Fruit fly (Drosophila melanogaster) whole organism, embryonic: ENCODE data around the gene CG42656.

Source experiments
- Ada2b ChIP-seq: fragments of 200-800 bp; sonication (Bioruptor generic); IDR thresholded peaks from 2 replicates; pipeline ENCODE4 v1.3.6; 2022; ENCODE audit warnings: missing biosample characterization, missing genetic modification characterization
- CG10147 ChIP-seq: fragments of 200-800 bp; sonication (Bioruptor generic); optimal IDR thresholded peaks from 2 replicates; lab custom pipeline; 2019; ENCODE audit warnings: missing biosample characterization, mild to moderate bottlenecking, missing genetic modification characterization, moderate library complexity
- CG10431 ChIP-seq: fragments of 200-800 bp; sonication (Bioruptor generic); optimal IDR thresholded peaks from 3 replicates; lab custom pipeline; 2018; ENCODE audit warnings: missing biosample characterization, mild to moderate bottlenecking, missing genetic modification characterization
- CG10959 ChIP-seq: fragments of 200-800 bp; sonication (Bioruptor generic); IDR thresholded peaks from 2 replicates; pipeline ENCODE4 v1.3.6; 2022; ENCODE audit warnings: missing biosample characterization, missing genetic modification characterization
- CG13624 ChIP-seq: fragments of 200-800 bp; sonication (Bioruptor generic); optimal IDR thresholded peaks from 2 replicates; lab custom pipeline; 2016; ENCODE audit warnings: missing biosample characterization, missing genetic modification characterization
- CG16815 ChIP-seq: fragments of 200-800 bp; sonication (Bioruptor generic); optimal IDR thresholded peaks from 3 replicates; lab custom pipeline; 2017; ENCODE audit warnings: missing biosample characterization, mild to moderate bottlenecking, missing genetic modification characterization
- CG17568 ChIP-seq: fragments of 200-800 bp; sonication (Bioruptor generic); optimal IDR thresholded peaks from 2 replicates; lab custom pipeline; 2018; ENCODE audit warnings: missing biosample characterization, mild to moderate bottlenecking, missing genetic modification characterization, moderate library complexity
- CG17612 ChIP-seq: fragments of 200-800 bp; sonication (Bioruptor generic); IDR thresholded peaks from 2 replicates; pipeline ENCODE4 v1.3.6; 2022; ENCODE audit warnings: missing biosample characterization, missing genetic modification characterization
- CG17912 ChIP-seq: fragments of 200-800 bp; sonication (Bioruptor generic); optimal IDR thresholded peaks from 2 replicates; lab custom pipeline; 2018; ENCODE audit warnings: missing biosample characterization, mild to moderate bottlenecking, missing genetic modification characterization
- CG2678 ChIP-seq: fragments of 200-800 bp; sonication (Bioruptor generic); optimal IDR thresholded peaks from 3 replicates; lab custom pipeline; 2019; ENCODE audit warnings: missing biosample characterization, mild to moderate bottlenecking, missing genetic modification characterization, moderate library complexity
- CG3995 ChIP-seq: fragments of 200-800 bp; sonication (Bioruptor generic); optimal IDR thresholded peaks from 3 replicates; lab custom pipeline; 2016; ENCODE audit warnings: missing biosample characterization, missing genetic modification characterization
- CG6689 ChIP-seq: fragments of 200-800 bp; sonication (Bioruptor generic); IDR thresholded peaks from 2 replicates; pipeline ENCODE4 v1.3.6; 2022; ENCODE audit warnings: missing biosample characterization, missing genetic modification characterization
- CG7928 ChIP-seq: fragments of 200-800 bp; sonication (Bioruptor generic); optimal IDR thresholded peaks from 2 replicates; lab custom pipeline; 2017; ENCODE audit warnings: missing biosample characterization, mild to moderate bottlenecking, missing genetic modification characterization
- CG9817 ChIP-seq: fragments of 200-800 bp; sonication (Bioruptor generic); optimal IDR thresholded peaks from 2 replicates; lab custom pipeline; 2018; ENCODE audit warnings: missing biosample characterization, mild to moderate bottlenecking, missing genetic modification characterization, moderate library complexity
- CkIIα-i1 ChIP-seq: fragments of 200-800 bp; sonication (Bioruptor generic); IDR thresholded peaks from 2 replicates; pipeline ENCODE4 v1.3.6; 2022; ENCODE audit warnings: missing biosample characterization, missing genetic modification characterization
- Dip2 ChIP-seq: fragments of 200-800 bp; sonication (Bioruptor generic); IDR thresholded peaks from 2 replicates; pipeline ENCODE4 v1.3.6; 2022; ENCODE audit warnings: missing biosample characterization, missing genetic modification characterization
- E2f1 ChIP-seq: fragments of 200-800 bp; sonication (Bioruptor generic); IDR thresholded peaks from 2 replicates; pipeline ENCODE4 v1.3.6; 2022; ENCODE audit warnings: missing biosample characterization, missing genetic modification characterization
- Elba2 ChIP-seq: fragments of 200-800 bp; sonication (Bioruptor generic); optimal IDR thresholded peaks from 3 replicates; lab custom pipeline; 2016; ENCODE audit warnings: missing biosample characterization, missing genetic modification characterization
- Fer3 ChIP-seq: fragments of 200-800 bp; sonication (Bioruptor generic); optimal IDR thresholded peaks from 2 replicates; lab custom pipeline; 2018; ENCODE audit warnings: missing biosample characterization, mild to moderate bottlenecking, missing genetic modification characterization, moderate library complexity
- Max ChIP-seq: fragments of 200-800 bp; sonication (Bioruptor generic); optimal IDR thresholded peaks from 2 replicates; lab custom pipeline; 2016; ENCODE audit warnings: missing biosample characterization, mild to moderate bottlenecking, missing genetic modification characterization
- PHDP ChIP-seq: fragments of 200-800 bp; sonication (Bioruptor generic); optimal IDR thresholded peaks from 3 replicates; lab custom pipeline; 2018; ENCODE audit warnings: missing biosample characterization, mild to moderate bottlenecking, missing genetic modification characterization, moderate library complexity
- Rx ChIP-seq: fragments of 200-800 bp; sonication (Bioruptor generic); IDR thresholded peaks from 2 replicates; pipeline ENCODE4 v1.3.6; 2022; ENCODE audit warnings: missing biosample characterization, missing genetic modification characterization
- Vsx1 ChIP-seq: fragments of 200-800 bp; sonication (Bioruptor generic); optimal IDR thresholded peaks from 2 replicates; lab custom pipeline; 2017; ENCODE audit warnings: missing biosample characterization, mild to moderate bottlenecking, missing genetic modification characterization, missing genetic modification reagents
- al ChIP-seq: fragments of 200-800 bp; sonication (Bioruptor generic); IDR thresholded peaks from 2 replicates; pipeline ENCODE4 v1.3.6; 2022; ENCODE audit warnings: missing biosample characterization, missing genetic modification characterization
- bigmax ChIP-seq: fragments of 200-800 bp; sonication (Bioruptor generic); optimal IDR thresholded peaks from 2 replicates; lab custom pipeline; 2018; ENCODE audit warnings: missing biosample characterization, mild to moderate bottlenecking, missing genetic modification characterization
- cato ChIP-seq: fragments of 200-800 bp; sonication (Bioruptor generic); optimal IDR thresholded peaks from 2 replicates; lab custom pipeline; 2016; ENCODE audit warnings: missing biosample characterization, missing genetic modification characterization, borderline replicate concordance
- chinmo ChIP-seq: fragments of 200-800 bp; sonication (Bioruptor generic); IDR thresholded peaks from 4 replicates; pipeline ENCODE4 v1.3.6; 2022; ENCODE audit warnings: missing biosample characterization, missing genetic modification characterization; ENCODE audit not compliant: partially characterized antibody
- crol ChIP-seq: fragments of 200-800 bp; sonication (Bioruptor generic); IDR thresholded peaks from 2 replicates; pipeline ENCODE4 v1.3.6; 2022; ENCODE audit warnings: missing biosample characterization, missing genetic modification characterization
- da ChIP-seq: fragments of 200-800 bp; sonication (Bioruptor generic); optimal IDR thresholded peaks from 2 replicates; lab custom pipeline; 2016; ENCODE audit warnings: missing biosample characterization, missing genetic modification characterization
- fd3F ChIP-seq: fragments of 200-800 bp; sonication (Bioruptor generic); optimal IDR thresholded peaks from 2 replicates; lab custom pipeline; 2018; ENCODE audit warnings: missing biosample characterization, mild to moderate bottlenecking, missing genetic modification characterization, moderate library complexity
- ftz-f1 ChIP-seq: fragments of 200-800 bp; sonication (Bioruptor generic); optimal IDR thresholded peaks from 2 replicates; lab custom pipeline; 2016; ENCODE audit warnings: missing biosample characterization, missing genetic modification characterization
- ken ChIP-seq: fragments of 200-800 bp; sonication (Bioruptor generic); IDR thresholded peaks from 3 replicates; pipeline ENCODE4 v1.3.6; 2022; ENCODE audit warnings: missing biosample characterization, missing genetic modification characterization
- lab ChIP-seq: fragments of 200-800 bp; sonication (Bioruptor generic); optimal IDR thresholded peaks from 3 replicates; lab custom pipeline; 2017; ENCODE audit warnings: missing biosample characterization, missing genetic modification characterization, mild to moderate bottlenecking, moderate library complexity, missing genetic modification reagents
- lov ChIP-seq, 2 experiments: fragments of 200-800 bp in 1 of 2; fragments of >200 bp in 1 of 2; sonication (Bioruptor generic) in 1 of 2; IDR thresholded peaks in 1 of 2; optimal IDR thresholded peaks in 1 of 2; 2 replicates in 1 of 2; 3 replicates in 1 of 2; pipeline versions ENCODE4 v1.3.6 to Lab custom; 2017 to 2022; ENCODE audit warnings: missing biosample characterization in 1 of 2, missing genetic modification characterization in 1 of 2
- pnt ChIP-seq: fragments of 200-800 bp; sonication (Bioruptor generic); optimal IDR thresholded peaks from 3 replicates; lab custom pipeline; 2016; ENCODE audit warnings: missing biosample characterization, missing genetic modification characterization
- pum ChIP-seq: fragments of 200-800 bp; sonication (Bioruptor generic); optimal IDR thresholded peaks from 2 replicates; lab custom pipeline; 2016; ENCODE audit warnings: missing biosample characterization, missing genetic modification characterization
- slbo ChIP-seq: fragments of 200-800 bp; sonication (Bioruptor generic); IDR thresholded peaks from 2 replicates; pipeline ENCODE4 v1.3.6; 2022; ENCODE audit warnings: missing biosample characterization, missing genetic modification characterization
- slp2 ChIP-seq: fragments of 200-800 bp; sonication (Bioruptor generic); optimal IDR thresholded peaks from 2 replicates; lab custom pipeline; 2016; ENCODE audit warnings: missing biosample characterization, missing genetic modification characterization
- stc ChIP-seq: fragments of 200-800 bp; sonication (Bioruptor generic); IDR thresholded peaks from 2 replicates; pipeline ENCODE4 v1.3.6; 2022; ENCODE audit warnings: missing biosample characterization, missing genetic modification characterization
- wdn ChIP-seq: fragments of 200-800 bp; sonication (Bioruptor generic); IDR thresholded peaks from 2 replicates; pipeline ENCODE4 v1.3.6; 2022; ENCODE audit warnings: missing biosample characterization, missing genetic modification characterization

The CG42656 gene

DNA sequence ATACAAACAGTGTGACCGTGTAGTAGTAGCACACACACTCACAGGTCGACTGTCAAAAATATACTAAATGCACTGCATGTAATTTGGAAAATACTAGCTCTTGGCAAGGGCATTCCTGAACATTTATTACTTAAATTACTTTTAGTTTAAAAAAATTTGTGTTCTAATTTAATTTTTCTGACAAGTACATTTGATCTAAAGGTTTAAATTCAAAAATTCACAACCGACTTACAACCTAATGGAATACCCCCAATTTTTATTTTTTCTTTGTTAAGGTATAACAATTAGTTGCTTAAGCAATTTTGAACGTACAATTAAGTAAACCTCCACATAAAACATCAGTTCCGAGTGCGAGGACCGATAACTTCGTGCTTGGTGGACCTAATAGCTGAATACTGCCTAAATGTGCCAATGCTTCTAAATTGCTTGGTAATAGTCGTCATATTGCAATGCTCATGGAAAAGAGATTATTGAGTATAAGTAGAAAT lies 19.3 kb downstream of the CG42656 start, which contains the start of gene CG1142 (continued):
- TF ChIP-seq slp2 (GFP tag; lab: Kevin White, UChicago) (peak; percentile 94), CG10147 (GFP tag; lab: Kevin White, UChicago) (peak; percentile 99), wdn (GFP tag; lab: Robert Waterston, UW) (peak; percentile 98), lab (GFP tag; lab: Kevin White, UChicago) (peak; percentile 98), Vsx1 (GFP tag; lab: Kevin White, UChicago) (peak; percentile 96), cato (GFP tag; lab: Kevin White, UChicago) (peak; percentile 96), al (GFP tag; lab: Robert Waterston, UW) (peak; percentile 96), bigmax (GFP tag; lab: Kevin White, UChicago) (peak; percentile 67), ftz-f1 (GFP tag; lab: Kevin White, UChicago) (peak; percentile 53), Elba2 (GFP tag; lab: Kevin White, UChicago) (peak; percentile 96), CG6689 (GFP tag; lab: Robert Waterston, UW) (peak; percentile 98), CG2678 (tag; lab: Kevin White, UChicago) (peak; percentile 99), CG9817 (peak; percentile 99), CG10431 (GFP tag; lab: Kevin White, UChicago) (peak; percentile 95), CkIIα-i1 (GFP tag; lab: Robert Waterston, UW) (peak; percentile 94), lov (optimal IDR thresholded peaks at IDR 0.05; lab: Kevin White, UChicago) (no peak), lov (GFP tag; IDR thresholded peaks at IDR 0.05; lab: Robert Waterston, UW) (peak; percentile 99), ken (peak; percentile 98), CG16815 (GFP tag; lab: Kevin White, UChicago) (peak; percentile 96), Rx (peak; percentile 98), CG10959 (GFP tag; lab: Robert Waterston, UW) (peak; percentile 98), Ada2b (GFP tag; lab: Robert Waterston, UW) (peak; percentile 98), CG17912 (GFP tag; lab: Kevin White, UChicago) (peak; percentile 96), CG17612 (GFP tag; lab: Robert Waterston, UW) (peak; percentile 92), chinmo (GFP tag; lab: Robert Waterston, UW) (no peak), CG3995 (GFP tag; lab: Kevin White, UChicago) (peak; percentile 83), crol (peak; percentile 81), fd3F (peak; percentile 98), CG13624 (GFP tag; lab: Kevin White, UChicago) (peak; percentile 98), CG17568 (GFP tag; lab: Kevin White, UChicago) (peak; percentile 96), da (peak; percentile 96), CG7928 (GFP tag; lab: Kevin White, UChicago) (peak; percentile 81), Dip2 (peak; percentile 67; the same call in 1 of the 2 replicates), pnt (GFP tag; lab: Kevin White, UChicago) (peak; percentile 93), pum (GFP tag; lab: Kevin White, UChicago) (peak; percentile 94), E2f1 (GFP tag; lab: Robert Waterston, UW) (peak; percentile 98), Fer3 (tag; lab: Kevin White, UChicago) (peak; percentile 99), Max (GFP tag; lab: Kevin White, UChicago) (peak; percentile 98), slbo (GFP tag; lab: Robert Waterston, UW) (peak; percentile 98), stc (GFP tag; lab: Robert Waterston, UW) (peak; percentile 98), PHDP (tag; lab: Kevin White, UChicago) (peak; percentile 99)
